Worm (Caenorhabditis elegans) whole organism, early embryonic: Measurements from ENCODE around the gene dyf-2.

Experiments used
- F13C5.2 ChIP-seq: sonication (generic microtip); optimal IDR thresholded peaks from 2 replicates; lab custom pipeline; 2017; ENCODE audit warnings: mild to moderate bottlenecking, missing genetic modification characterization, inconsistent platforms, missing compliant biosample characterization
- aly-1 ChIP-seq: sonication (generic microtip); optimal IDR thresholded peaks from 2 replicates; lab custom pipeline; 2016; ENCODE audit warnings: missing genetic modification characterization, missing compliant biosample characterization
- ama-1 ChIP-seq: fragments of 150-350 bp; optimal IDR thresholded peaks from 2 replicates; lab custom pipeline; 2014
- ceh-36 ChIP-seq: sonication (generic microtip); optimal IDR thresholded peaks from 2 replicates; lab custom pipeline; 2016; ENCODE audit warnings: missing genetic modification characterization, inconsistent platforms, missing compliant biosample characterization
- flt-1 ChIP-seq: fragments of 200-800 bp; sonication (Bioruptor generic); IDR thresholded peaks from 2 replicates; pipeline ENCODE4 v1.3.6; 2022; ENCODE audit warnings: missing genetic modification characterization, missing compliant biosample characterization
- hmbx-1 ChIP-seq: sonication (generic microtip); optimal IDR thresholded peaks from 2 replicates; lab custom pipeline; 2016; ENCODE audit warnings: mild to moderate bottlenecking, missing genetic modification characterization, missing compliant biosample characterization
- hnd-1 ChIP-seq: sonication (generic microtip); optimal IDR thresholded peaks from 2 replicates; lab custom pipeline; 2016; ENCODE audit warnings: missing genetic modification characterization, missing compliant biosample characterization
- sea-1 ChIP-seq: fragments of 200-800 bp; sonication (Bioruptor generic); conservative IDR thresholded peaks from 2 replicates; pipeline ENCODE4 v1.3.6; 2022; ENCODE audit warnings: missing genetic modification characterization, missing compliant biosample characterization

- TF ChIP-seq F13C5.2 (tag; lab: Kevin White, UChicago): no peak
- no peak for TF ChIP-seq ceh-36 (tag; lab: Kevin White, UChicago)
- TF ChIP-seq ama-1 (lab: Kevin White, UChicago): no peak
- TF ChIP-seq flt-1 (GFP tag; lab: Robert Waterston, UW): no peak
- no peak for TF ChIP-seq sea-1
- no peak for TF ChIP-seq aly-1
- no peak for TF ChIP-seq hmbx-1 (tag; lab: Kevin White, UChicago)
- no peak for TF ChIP-seq hnd-1
Measured at ce11 chrIII:13694048-13694447, 7.8 kb upstream of the dyf-2 start.
